Fruit fly (Drosophila melanogaster): ENCODE results near the gene Tpc1.

Gene Tpc1

DNA sequence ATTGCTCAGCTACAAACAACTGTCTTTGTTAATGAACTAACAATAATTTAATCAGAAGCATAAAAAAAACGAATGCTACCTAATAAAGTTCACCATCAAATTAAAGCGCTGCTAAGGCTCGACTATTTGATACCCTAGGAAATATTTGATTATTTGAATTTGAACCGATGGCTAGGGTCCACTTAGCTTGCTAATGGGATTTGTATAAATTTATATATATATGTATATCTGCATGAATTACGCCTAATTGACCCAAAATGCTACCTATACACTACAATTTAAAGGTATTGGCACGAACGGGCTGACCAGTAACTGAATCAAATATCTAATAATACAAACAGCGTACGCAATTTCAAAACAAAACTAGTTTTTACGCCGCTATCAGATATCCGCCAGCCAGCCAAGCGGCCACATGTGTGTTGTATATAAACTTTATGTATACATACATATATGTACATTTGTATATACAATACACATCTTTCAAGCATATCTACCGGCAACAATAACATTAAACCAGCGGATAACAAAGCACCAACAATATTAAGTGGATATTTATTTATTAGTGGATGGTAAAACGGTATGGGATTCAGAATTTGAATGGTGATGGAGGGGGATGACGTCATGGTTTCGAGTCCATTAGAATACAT lies 2.2 kb upstream of the Tpc1 start (continued):
- TF ChIP-seq stc (GFP tag; IDR thresholded peaks at IDR 0.05) (peak; percentile 84), Blimp-1 (GFP tag; optimal IDR thresholded peaks at IDR 0.05) (peak; percentile 54), CG6272 (GFP tag; IDR thresholded peaks at IDR 0.05) (peak; percentile 72), lilli (GFP tag; optimal IDR thresholded peaks at IDR 0.05) (peak; percentile 53), CG4617 (GFP tag; optimal IDR thresholded peaks at IDR 0.05; ENCODE audit: borderline replicate concordance) (no peak), trem (tag; optimal IDR thresholded peaks at IDR 0.05) (no peak), CG4707 (GFP tag; optimal IDR thresholded peaks at IDR 0.05) (no peak), Chrac-16 (GFP tag; optimal IDR thresholded peaks at IDR 0.05) (no peak), CG12391 (tag; optimal IDR thresholded peaks at IDR 0.05) (peak; percentile 60), gt (GFP tag; IDR thresholded peaks at IDR 0.05) (no peak), pan (optimal IDR thresholded peaks at IDR 0.05) (no peak), pan (GFP tag; optimal IDR thresholded peaks at IDR 0.05 in 1 of 2, IDR thresholded peaks at IDR 0.05 in 1 of 2) (peak in 1 of 2 experiments; percentile 84), bbx (GFP tag; IDR thresholded peaks at IDR 0.05; ENCODE audit: partially characterized antibody) (no peak), CG16815 (GFP tag; optimal IDR thresholded peaks at IDR 0.05) (no peak), ssp (GFP tag; IDR thresholded peaks at IDR 0.05) (peak; percentile 44), zen (tag; optimal IDR thresholded peaks at IDR 0.05) (peak; percentile 62), CG12659 (GFP tag; optimal IDR thresholded peaks at IDR 0.05) (peak; percentile 65), CG11398 (GFP tag; optimal IDR thresholded peaks at IDR 0.05) (no peak), CG16813 (GFP tag; IDR thresholded peaks at IDR 0.05; ENCODE audit: partially characterized antibody) (no peak), da (GFP tag; optimal IDR thresholded peaks at IDR 0.05) (no peak), CG15514 (GFP tag; optimal IDR thresholded peaks at IDR 0.05) (peak; percentile 66), CG9932 (GFP tag; IDR thresholded peaks at IDR 0.05) (peak; percentile 83), zfh2 (GFP tag; optimal IDR thresholded peaks at IDR 0.05) (peak; percentile 7), Hsf (GFP tag; optimal IDR thresholded peaks at IDR 0.05) (peak; percentile 15), bigmax (GFP tag; optimal IDR thresholded peaks at IDR 0.05) (no peak), CG1602 (GFP tag; optimal IDR thresholded peaks at IDR 0.05) (peak; percentile 19), CG2120 (GFP tag; optimal IDR thresholded peaks at IDR 0.05) (peak; percentile 75), NC2α (GFP tag; optimal IDR thresholded peaks at IDR 0.05) (no peak), stwl (tag; optimal IDR thresholded peaks at IDR 0.05) (no peak), CG6813 (GFP tag; optimal IDR thresholded peaks at IDR 0.05) (peak; percentile 56), CG12942 (GFP tag; optimal IDR thresholded peaks at IDR 0.05) (peak; percentile 1), cad (GFP tag; optimal IDR thresholded peaks at IDR 0.05) (no peak), seq (GFP tag; IDR thresholded peaks at IDR 0.05) (no peak), Dll (GFP tag; IDR thresholded peaks at IDR 0.05; ENCODE audit: partially characterized antibody) (no peak), Eip74EF (GFP tag; optimal IDR thresholded peaks at IDR 0.05) (peak in 1 of 2 experiments; percentile 49), CG10274 (GFP tag; optimal IDR thresholded peaks at IDR 0.05) (peak; percentile 51), Gug (GFP tag; IDR thresholded peaks at IDR 0.05) (peak; percentile 66; the same call in 3 of the 4 replicates), CG17359 (tag; optimal IDR thresholded peaks at IDR 0.05) (peak; percentile 88), BEAF-32 (GFP tag; optimal IDR thresholded peaks at IDR 0.05) (no peak), HHEX (GFP tag; optimal IDR thresholded peaks at IDR 0.05) (peak; percentile 83), slbo (GFP tag; IDR thresholded peaks at IDR 0.05) (peak; percentile 81), Nf-YA (GFP tag; IDR thresholded peaks at IDR 0.05) (0 out of 2 replicates have a peak, but pooled peaks have one; percentile 32), Hmr (GFP tag; optimal IDR thresholded peaks at IDR 0.05) (peak; percentile 77), p53 (GFP tag; optimal IDR thresholded peaks at IDR 0.05) (no peak), D19A (tag; optimal IDR thresholded peaks at IDR 0.05) (peak; percentile 82), Gsc (GFP tag; IDR thresholded peaks at IDR 0.05) (peak; percentile 9; the same call in 1 of the 2 replicates), NfI (GFP tag; optimal IDR thresholded peaks at IDR 0.05) (peak; percentile 61), CG13775 (GFP tag; optimal IDR thresholded peaks at IDR 0.05) (peak; percentile 11), psq (GFP tag; optimal IDR thresholded peaks at IDR 0.05) (no peak)
